Fruit fly (Drosophila melanogaster) whole organism, embryonic: ENCODE results near the gene CG4896.

ENCODE experiments used
- ATbp ChIP-seq: fragments of 200-800 bp; sonication (Bioruptor generic); optimal IDR thresholded peaks from 2 replicates; lab custom pipeline; 2017; ENCODE audit warnings: missing biosample characterization, mild to moderate bottlenecking, missing genetic modification characterization, missing genetic modification reagents
- CG10431 ChIP-seq: fragments of 200-800 bp; sonication (Bioruptor generic); optimal IDR thresholded peaks from 3 replicates; lab custom pipeline; 2018; ENCODE audit warnings: missing biosample characterization, mild to moderate bottlenecking, missing genetic modification characterization
- CG11093 ChIP-seq: fragments of 200-800 bp; sonication (Bioruptor generic); IDR thresholded peaks from 3 replicates; pipeline ENCODE4 v1.3.6; 2022; ENCODE audit warnings: missing biosample characterization, missing genetic modification characterization
- CG12155 ChIP-seq: fragments of 200-800 bp; sonication (Bioruptor generic); optimal IDR thresholded peaks from 3 replicates; lab custom pipeline; 2016; ENCODE audit warnings: missing biosample characterization, missing genetic modification characterization
- CG1233 ChIP-seq: fragments of 200-800 bp; sonication (Bioruptor generic); optimal IDR thresholded peaks from 4 replicates; lab custom pipeline; 2018; ENCODE audit warnings: missing biosample characterization, mild to moderate bottlenecking, missing genetic modification characterization
- CG14710 ChIP-seq: fragments of 200-800 bp; sonication (Bioruptor generic); optimal IDR thresholded peaks from 3 replicates; lab custom pipeline; 2019; ENCODE audit warnings: missing biosample characterization, mild to moderate bottlenecking, missing genetic modification characterization, moderate library complexity
- CG15514 ChIP-seq: fragments of 200-800 bp; sonication (Bioruptor generic); optimal IDR thresholded peaks from 3 replicates; lab custom pipeline; 2017; ENCODE audit warnings: missing biosample characterization, missing genetic modification characterization, mild to moderate bottlenecking, moderate library complexity, missing genetic modification reagents
- CG17385 ChIP-seq: fragments of 200-800 bp; sonication (Bioruptor generic); optimal IDR thresholded peaks from 3 replicates; lab custom pipeline; 2018; ENCODE audit warnings: missing biosample characterization, mild to moderate bottlenecking, missing genetic modification characterization
- CG18476 ChIP-seq: fragments of 200-800 bp; sonication (Bioruptor generic); optimal IDR thresholded peaks from 2 replicates; lab custom pipeline; 2016; ENCODE audit warnings: missing biosample characterization, mild to moderate bottlenecking, missing genetic modification characterization
- CG18619 ChIP-seq: fragments of 200-800 bp; sonication (Bioruptor generic); optimal IDR thresholded peaks from 3 replicates; lab custom pipeline; 2017; ENCODE audit warnings: missing biosample characterization, mild to moderate bottlenecking, missing genetic modification characterization
- CG2129 ChIP-seq: fragments of 200-800 bp; sonication (Bioruptor generic); IDR thresholded peaks from 2 replicates; pipeline ENCODE4 v1.3.6; 2022; ENCODE audit warnings: missing biosample characterization, missing genetic modification characterization; ENCODE audit not compliant: partially characterized antibody
- CG34376 ChIP-seq: fragments of 200-800 bp; sonication (Bioruptor generic); optimal IDR thresholded peaks from 2 replicates; lab custom pipeline; 2018; ENCODE audit warnings: missing biosample characterization, mild to moderate bottlenecking, missing genetic modification characterization
- CG34422 ChIP-seq: fragments of 200-800 bp; sonication (Bioruptor generic); IDR thresholded peaks from 3 replicates; pipeline ENCODE4 v1.3.6; 2022; ENCODE audit warnings: missing biosample characterization, missing genetic modification characterization
- CG42726 ChIP-seq: fragments of 200-800 bp; sonication (Bioruptor generic); IDR thresholded peaks from 2 replicates; pipeline ENCODE4 v1.3.6; 2022; ENCODE audit warnings: missing biosample characterization, missing genetic modification characterization; ENCODE audit not compliant: partially characterized antibody
- CG43689 ChIP-seq: fragments of 200-800 bp; sonication (Bioruptor generic); IDR thresholded peaks from 2 replicates; pipeline ENCODE4 v1.3.6; 2022; ENCODE audit warnings: missing biosample characterization, missing genetic modification characterization
- CG6854 ChIP-seq: fragments of 200-800 bp; sonication (Bioruptor generic); optimal IDR thresholded peaks from 3 replicates; lab custom pipeline; 2017; ENCODE audit warnings: missing biosample characterization, mild to moderate bottlenecking, missing genetic modification characterization
- CG7372 ChIP-seq: fragments of 200-800 bp; sonication (Bioruptor generic); IDR thresholded peaks from 2 replicates; pipeline ENCODE4 v1.3.6; 2022; ENCODE audit warnings: missing biosample characterization, missing genetic modification characterization
- CG7839 ChIP-seq: fragments of 200-800 bp; sonication (Bioruptor generic); optimal IDR thresholded peaks from 3 replicates; lab custom pipeline; 2018; ENCODE audit warnings: missing biosample characterization, mild to moderate bottlenecking, missing genetic modification characterization, moderate library complexity
- CG9797 ChIP-seq: fragments of 200-800 bp; sonication (Bioruptor generic); optimal IDR thresholded peaks from 3 replicates; lab custom pipeline; 2018; ENCODE audit warnings: missing biosample characterization, mild to moderate bottlenecking, missing genetic modification characterization
- Deaf1 ChIP-seq: fragments of 200-800 bp; optimal IDR thresholded peaks from 3 replicates; lab custom pipeline; 2019; ENCODE audit warnings: missing biosample characterization, mild to moderate bottlenecking, missing genetic modification characterization, moderate library complexity
- E2f2 ChIP-seq: fragments of 200-800 bp; sonication (Bioruptor generic); IDR thresholded peaks from 2 replicates; pipeline ENCODE4 v1.3.6; 2022; ENCODE audit warnings: missing biosample characterization, missing genetic modification characterization
- Ets97D ChIP-seq: fragments of 200-800 bp; sonication (Bioruptor generic); optimal IDR thresholded peaks from 3 replicates; lab custom pipeline; 2016; ENCODE audit warnings: missing biosample characterization, missing genetic modification characterization
- GATAe ChIP-seq: fragments of 200-800 bp; sonication (Bioruptor generic); conservative IDR thresholded peaks from 2 replicates; pipeline ENCODE4 v1.3.6; 2022; ENCODE audit warnings: missing biosample characterization, missing genetic modification characterization
- Hr3 ChIP-seq: fragments of 200-800 bp; sonication (Bioruptor generic); optimal IDR thresholded peaks from 3 replicates; lab custom pipeline; 2016; ENCODE audit warnings: missing biosample characterization, missing genetic modification characterization
- MESR4 ChIP-seq: fragments of 200-800 bp; sonication (Bioruptor generic); optimal IDR thresholded peaks from 2 replicates; lab custom pipeline; 2018; ENCODE audit warnings: missing biosample characterization, mild to moderate bottlenecking, missing genetic modification characterization, moderate library complexity
- MTF-1 ChIP-seq: fragments of 200-800 bp; sonication (Bioruptor generic); optimal IDR thresholded peaks from 2 replicates; lab custom pipeline; 2018; ENCODE audit warnings: missing biosample characterization, mild to moderate bottlenecking, missing genetic modification characterization, borderline replicate concordance
- Mrtf ChIP-seq: fragments of 200-800 bp; sonication (Bioruptor generic); IDR thresholded peaks from 3 replicates; pipeline ENCODE4 v1.3.6; 2022; ENCODE audit warnings: missing biosample characterization, missing genetic modification characterization
- Myb ChIP-seq: fragments of 200-800 bp; sonication (Bioruptor generic); optimal IDR thresholded peaks from 2 replicates; lab custom pipeline; 2016; ENCODE audit warnings: missing biosample characterization, missing genetic modification characterization
- NC2β ChIP-seq: fragments of 200-800 bp; sonication (Bioruptor generic); optimal IDR thresholded peaks from 2 replicates; lab custom pipeline; 2016; ENCODE audit warnings: missing biosample characterization, missing genetic modification characterization
- Ssrp ChIP-seq: fragments of 200-800 bp; sonication (Bioruptor generic); optimal IDR thresholded peaks from 2 replicates; lab custom pipeline; 2018; ENCODE audit warnings: missing biosample characterization, mild to moderate bottlenecking, missing genetic modification characterization, moderate library complexity
- Xrp1 ChIP-seq: fragments of 200-800 bp; sonication (Bioruptor generic); IDR thresholded peaks from 2 replicates; pipeline ENCODE4 v1.3.6; 2022; ENCODE audit warnings: missing biosample characterization, missing genetic modification characterization
- br ChIP-seq: fragments of >200 bp; optimal IDR thresholded peaks from 2 replicates; lab custom pipeline; 2017
- btn ChIP-seq: fragments of 200-800 bp; sonication (Bioruptor generic); optimal IDR thresholded peaks from 2 replicates; lab custom pipeline; 2016; ENCODE audit warnings: missing biosample characterization, missing genetic modification characterization
- cad ChIP-seq: fragments of >200 bp; optimal IDR thresholded peaks from 2 replicates; lab custom pipeline; 2017; ENCODE audit warnings: missing biosample characterization, missing genetic modification characterization
- chinmo ChIP-seq: fragments of 200-800 bp; sonication (Bioruptor generic); IDR thresholded peaks from 4 replicates; pipeline ENCODE4 v1.3.6; 2022; ENCODE audit warnings: missing biosample characterization, missing genetic modification characterization; ENCODE audit not compliant: partially characterized antibody
- fu2 ChIP-seq: fragments of 200-800 bp; sonication (Bioruptor generic); optimal IDR thresholded peaks from 2 replicates; lab custom pipeline; 2016; ENCODE audit warnings: missing biosample characterization, missing genetic modification characterization
- gcm2 ChIP-seq: fragments of 200-800 bp; sonication (Bioruptor generic); optimal IDR thresholded peaks from 2 replicates; lab custom pipeline; 2016; ENCODE audit warnings: missing biosample characterization, missing genetic modification characterization
- insv ChIP-seq, 2 experiments: fragments of 200-800 bp; sonication (Bioruptor generic); optimal IDR thresholded peaks; 3 replicates each; lab custom pipeline; 2016 to 2018; ENCODE audit warnings: missing biosample characterization in 2 of 2, missing genetic modification characterization in 2 of 2
- kay ChIP-seq: fragments of 200-800 bp; sonication (Bioruptor generic); optimal IDR thresholded peaks from 2 replicates; lab custom pipeline; 2016; ENCODE audit warnings: missing biosample characterization, missing genetic modification characterization
- kni ChIP-seq: fragments of 200-800 bp; sonication (Bioruptor generic); optimal IDR thresholded peaks from 3 replicates; lab custom pipeline; 2017; ENCODE audit warnings: mild to moderate bottlenecking, missing biosample characterization, missing genetic modification reagents, missing genetic modification characterization
- lov ChIP-seq, 2 experiments: fragments of 200-800 bp in 1 of 2; fragments of >200 bp in 1 of 2; sonication (Bioruptor generic) in 1 of 2; IDR thresholded peaks in 1 of 2; optimal IDR thresholded peaks in 1 of 2; 2 replicates in 1 of 2; 3 replicates in 1 of 2; pipeline versions ENCODE4 v1.3.6 to Lab custom; 2017 to 2022; ENCODE audit warnings: missing biosample characterization in 1 of 2, missing genetic modification characterization in 1 of 2
- mirr ChIP-seq: fragments of 200-800 bp; sonication (Bioruptor generic); optimal IDR thresholded peaks from 3 replicates; lab custom pipeline; 2018; ENCODE audit warnings: missing biosample characterization, mild to moderate bottlenecking, missing genetic modification characterization
- nerfin-1 ChIP-seq: fragments of 200-800 bp; sonication (Bioruptor generic); optimal IDR thresholded peaks from 3 replicates; lab custom pipeline; 2019; ENCODE audit warnings: missing biosample characterization, mild to moderate bottlenecking, missing genetic modification characterization, moderate library complexity
- pho ChIP-seq: fragments of 200-800 bp; sonication (Bioruptor generic); optimal IDR thresholded peaks from 2 replicates; lab custom pipeline; 2016; ENCODE audit warnings: missing biosample characterization, missing genetic modification characterization
- sens-2 ChIP-seq: fragments of 200-800 bp; sonication (Bioruptor generic); IDR thresholded peaks from 2 replicates; pipeline ENCODE4 v1.3.6; 2022; ENCODE audit warnings: missing biosample characterization, missing genetic modification characterization
- slp2 ChIP-seq: fragments of 200-800 bp; sonication (Bioruptor generic); optimal IDR thresholded peaks from 2 replicates; lab custom pipeline; 2016; ENCODE audit warnings: missing biosample characterization, missing genetic modification characterization
- stwl ChIP-seq: fragments of 200-800 bp; sonication (Bioruptor generic); optimal IDR thresholded peaks from 3 replicates; lab custom pipeline; 2018; ENCODE audit warnings: missing biosample characterization, mild to moderate bottlenecking, missing genetic modification characterization, moderate library complexity
- unpg ChIP-seq: fragments of 200-800 bp; sonication (Bioruptor generic); optimal IDR thresholded peaks from 3 replicates; lab custom pipeline; 2018; ENCODE audit warnings: missing biosample characterization, mild to moderate bottlenecking, missing genetic modification characterization, moderate library complexity
- wek ChIP-seq: fragments of 200-800 bp; sonication (Bioruptor generic); optimal IDR thresholded peaks from 3 replicates; lab custom pipeline; 2018; ENCODE audit warnings: missing biosample characterization, mild to moderate bottlenecking, missing genetic modification characterization, moderate library complexity
- zen2 ChIP-seq: fragments of 200-800 bp; sonication (Bioruptor generic); IDR thresholded peaks from 3 replicates; pipeline ENCODE4 v1.3.6; 2022; ENCODE audit warnings: missing biosample characterization, missing genetic modification characterization; ENCODE audit not compliant: partially characterized antibody
- zfh1 ChIP-seq: fragments of 200-800 bp; sonication (Bioruptor generic); IDR thresholded peaks from 3 replicates; pipeline ENCODE4 v1.3.6; 2022; ENCODE audit warnings: missing biosample characterization, missing genetic modification characterization

The CG4896 gene

DNA sequence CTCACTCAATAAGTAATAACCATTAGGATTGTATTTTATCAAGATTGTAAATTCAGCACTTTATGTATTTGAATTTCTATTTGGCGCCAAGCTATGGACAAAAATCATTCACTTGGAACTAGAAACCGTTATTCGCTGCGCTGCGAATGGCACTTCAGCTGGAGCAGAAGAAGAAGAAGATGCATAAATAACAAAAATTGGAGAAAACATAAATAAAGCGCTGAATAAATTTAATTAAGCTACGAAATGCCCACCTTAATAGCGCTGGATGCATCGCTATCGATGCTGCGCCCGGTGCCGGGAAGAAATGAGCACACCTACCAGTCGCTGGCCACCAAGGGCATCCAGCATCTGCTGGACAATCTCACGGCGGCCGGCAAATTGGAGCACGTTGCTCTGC lies 13.2 kb upstream of the CG4896 start, which contains the start of gene IntS14 (continued):
- TF ChIP-seq MESR4 (GFP tag; lab: Kevin White, UChicago) (peak; percentile 30), Ets97D (GFP tag; lab: Kevin White, UChicago) (peak; percentile 17), E2f2 (GFP tag; lab: Robert Waterston, UW) (peak; percentile 93), ATbp (GFP tag; lab: Kevin White, UChicago) (no peak), CG6854 (no peak), CG11093 (no peak), insv (GFP tag; optimal IDR thresholded peaks at IDR 0.05; lab: Kevin White, UChicago) (no peak), CG34376 (GFP tag; lab: Kevin White, UChicago) (no peak), mirr (GFP tag; lab: Kevin White, UChicago) (no peak), Myb (peak; percentile 73), Deaf1 (no peak), CG18619 (no peak), Ssrp (tag; lab: Kevin White, UChicago) (no peak), CG7839 (tag; lab: Kevin White, UChicago) (no peak), unpg (no peak), br (lab: Kevin White, UChicago) (no peak), CG10431 (no peak), kay (GFP tag; lab: Kevin White, UChicago) (no peak), btn (GFP tag; lab: Kevin White, UChicago) (no peak), Xrp1 (no peak), pho (GFP tag; lab: Kevin White, UChicago) (no peak), CG34422 (GFP tag; lab: Robert Waterston, UW) (peak; percentile 62; the same call in 1 of the 3 replicates), sens-2 (GFP tag; lab: Robert Waterston, UW) (no peak), CG2129 (GFP tag; lab: Robert Waterston, UW) (no peak), CG17385 (GFP tag; lab: Kevin White, UChicago) (peak; percentile 97), CG7372 (no peak), CG15514 (peak; percentile 68), wek (no peak), lov (optimal IDR thresholded peaks at IDR 0.05; lab: Kevin White, UChicago) (no peak), lov (GFP tag; IDR thresholded peaks at IDR 0.05; lab: Robert Waterston, UW) (no peak), stwl (tag; lab: Kevin White, UChicago) (peak; percentile 17), slp2 (GFP tag; lab: Kevin White, UChicago) (no peak), GATAe (GFP tag; lab: Robert Waterston, UW) (no peak), Mrtf (GFP tag; lab: Robert Waterston, UW) (no peak), gcm2 (no peak), CG9797 (GFP tag; lab: Kevin White, UChicago) (peak; percentile 9), fu2 (no peak), zfh1 (GFP tag; lab: Robert Waterston, UW) (no peak), nerfin-1 (tag; lab: Kevin White, UChicago) (no peak), CG43689 (GFP tag; lab: Robert Waterston, UW) (no peak), chinmo (GFP tag; lab: Robert Waterston, UW) (peak; percentile 67; the same call in 1 of the 4 replicates), CG42726 (0 out of 2 replicates have a peak, but pooled peaks have one; percentile 5), cad (GFP tag; lab: Kevin White, UChicago) (no peak), Hr3 (GFP tag; lab: Kevin White, UChicago) (no peak), CG12155 (no peak), kni (GFP tag; lab: Kevin White, UChicago) (peak; percentile 3), CG1233 (GFP tag; lab: Kevin White, UChicago) (no peak), NC2β (no peak), MTF-1 (GFP tag; lab: Kevin White, UChicago) (no peak), CG14710 (peak; percentile 12), zen2 (no peak), CG18476 (GFP tag; lab: Kevin White, UChicago) (no peak)
